Fruit fly (Drosophila melanogaster): Measurements from ENCODE around the gene eys.

Gene eys

dm6 chr2L:2363626-2364147, 52.2 kb downstream of the eys start (continued):
- TF ChIP-seq foxo (GFP tag; optimal IDR thresholded peaks at IDR 0.05) (peak in 1 of 2 experiments; percentile 95), OdsH (GFP tag; optimal IDR thresholded peaks at IDR 0.05) (peak; percentile 92), h (GFP tag; optimal IDR thresholded peaks at IDR 0.05) (peak; percentile 96), psq (GFP tag; optimal IDR thresholded peaks at IDR 0.05) (peak; percentile 89), br (GFP tag; optimal IDR thresholded peaks at IDR 0.05) (peak; percentile 84), sv (GFP tag; optimal IDR thresholded peaks at IDR 0.05) (peak; percentile 85), Jra (GFP tag; optimal IDR thresholded peaks at IDR 0.05) (no peak), lola (GFP tag; optimal IDR thresholded peaks at IDR 0.05) (no peak), pan (optimal IDR thresholded peaks at IDR 0.05) (no peak), tai (GFP tag; optimal IDR thresholded peaks at IDR 0.05) (no peak)

dm6 chr2L:2364200-2364754, 52.8 kb downstream of the eys start:
- TF ChIP-seq Hr83 (GFP tag; optimal IDR thresholded peaks at IDR 0.05; ENCODE audit: poor library complexity, severe bottlenecking) (peak; percentile 32), fru (GFP tag; optimal IDR thresholded peaks at IDR 0.05) (no peak), rgr (GFP tag; optimal IDR thresholded peaks at IDR 0.05) (peak; percentile 6), Jra (GFP tag; optimal IDR thresholded peaks at IDR 0.05) (no peak), Dif (GFP tag; optimal IDR thresholded peaks at IDR 0.05; ENCODE audit: partially characterized antibody) (peak; percentile 55), dl (GFP tag; optimal IDR thresholded peaks at IDR 0.05; ENCODE audit: insufficient read depth in 1 of 2, partially characterized antibody in 2 of 2) (peak; percentile 23 to 35), woc (GFP tag; optimal IDR thresholded peaks at IDR 0.05) (peak; percentile 71), CG32264 (GFP tag; optimal IDR thresholded peaks at IDR 0.05) (no peak)

- TF ChIP-seq h (GFP tag; optimal IDR thresholded peaks at IDR 0.05) (peak; percentile 17), brk (GFP tag; optimal IDR thresholded peaks at IDR 0.05) (peak; percentile 28), fru (GFP tag; optimal IDR thresholded peaks at IDR 0.05) (peak; percentile 47), sage (GFP tag; optimal IDR thresholded peaks at IDR 0.05) (no peak), Jra (GFP tag; optimal IDR thresholded peaks at IDR 0.05) (peak; percentile 45), Hr83 (GFP tag; optimal IDR thresholded peaks at IDR 0.05; ENCODE audit: poor library complexity, severe bottlenecking) (peak; percentile 33), OdsH (GFP tag; optimal IDR thresholded peaks at IDR 0.05) (no peak)
Observed at dm6 chr2L:2365077-2365651, 53.7 kb downstream of the eys start, which contains the start of the genes Rab5 and Axud1. Gene Rab5 (minus strand): TSS chr2L:2365273. Gene Axud1 (plus strand): TSS chr2L:2365345.

- TF ChIP-seq rgr (GFP tag; optimal IDR thresholded peaks at IDR 0.05) (peak; percentile 26), sage (GFP tag; optimal IDR thresholded peaks at IDR 0.05) (peak; percentile 7), Jra (GFP tag; optimal IDR thresholded peaks at IDR 0.05) (no peak), woc (GFP tag; optimal IDR thresholded peaks at IDR 0.05) (no peak), Sp1 (GFP tag; optimal IDR thresholded peaks at IDR 0.05) (no peak), fru (GFP tag; optimal IDR thresholded peaks at IDR 0.05) (peak; percentile 11), h (GFP tag; optimal IDR thresholded peaks at IDR 0.05) (peak; percentile 17), HLH106 (tag; optimal IDR thresholded peaks at IDR 0.05) (peak; percentile 46), foxo (GFP tag; optimal IDR thresholded peaks at IDR 0.05) (peak in 1 of 2 experiments; percentile 32)
Observed at dm6 chr2L:2365655-2366214, 54.3 kb downstream of the eys start.

- TF ChIP-seq Dfd (GFP tag; optimal IDR thresholded peaks at IDR 0.05) (no peak), usp (GFP tag; optimal IDR thresholded peaks at IDR 0.05) (no peak), GATAd (GFP tag; optimal IDR thresholded peaks at IDR 0.05) (no peak), CG9705 (GFP tag; optimal IDR thresholded peaks at IDR 0.05) (no peak), Abd-B (GFP tag; optimal IDR thresholded peaks at IDR 0.05) (no peak), lola (GFP tag; optimal IDR thresholded peaks at IDR 0.05) (no peak)
Observed at dm6 chr2L:2370352-2370751, 58.9 kb downstream of the eys start.
